Fruit fly (Drosophila melanogaster) whole organism, embryonic: ENCODE measurements around the gene CkIIalpha-i3.

ENCODE experiments used
- Abd-B ChIP-seq: fragments of 200-800 bp; sonication (Bioruptor generic); optimal IDR thresholded peaks from 2 replicates; lab custom pipeline; 2018; ENCODE audit warnings: missing biosample characterization, mild to moderate bottlenecking, missing genetic modification characterization, moderate library complexity
- Bgb ChIP-seq: fragments of 200-800 bp; sonication (Bioruptor generic); IDR thresholded peaks from 2 replicates; pipeline ENCODE4 v1.3.6; 2022; ENCODE audit warnings: missing biosample characterization, missing genetic modification characterization; ENCODE audit not compliant: partially characterized antibody
- CG10209 ChIP-seq: fragments of 200-800 bp; sonication (Bioruptor generic); optimal IDR thresholded peaks from 3 replicates; lab custom pipeline; 2017; ENCODE audit warnings: missing biosample characterization, mild to moderate bottlenecking, missing genetic modification characterization, missing genetic modification reagents
- CG10366 ChIP-seq: fragments of 200-800 bp; sonication (Bioruptor generic); IDR thresholded peaks from 2 replicates; pipeline ENCODE4 v1.3.6; 2022; ENCODE audit warnings: missing biosample characterization, missing genetic modification characterization
- CG12104 ChIP-seq: fragments of 200-800 bp; sonication (Bioruptor generic); optimal IDR thresholded peaks from 3 replicates; lab custom pipeline; 2016; ENCODE audit warnings: missing biosample characterization, missing genetic modification characterization
- CG14965 ChIP-seq: fragments of 200-800 bp; sonication (Bioruptor generic); optimal IDR thresholded peaks from 2 replicates; lab custom pipeline; 2016; ENCODE audit warnings: missing biosample characterization, missing genetic modification characterization, borderline replicate concordance
- CG17328 ChIP-seq: fragments of 200-800 bp; sonication (Bioruptor generic); IDR thresholded peaks from 2 replicates; pipeline ENCODE4 v1.3.6; 2022; ENCODE audit warnings: missing biosample characterization, missing genetic modification characterization
- CG2202 ChIP-seq: fragments of 200-800 bp; sonication (Bioruptor generic); optimal IDR thresholded peaks from 2 replicates; lab custom pipeline; 2018; ENCODE audit warnings: missing biosample characterization, mild to moderate bottlenecking, missing genetic modification characterization
- CG3281 ChIP-seq: fragments of 200-800 bp; sonication (Bioruptor generic); optimal IDR thresholded peaks from 3 replicates; lab custom pipeline; 2017; ENCODE audit warnings: missing biosample characterization, mild to moderate bottlenecking, missing genetic modification characterization
- CG4328 ChIP-seq: fragments of 200-800 bp; sonication (Bioruptor generic); optimal IDR thresholded peaks from 3 replicates; lab custom pipeline; 2017; ENCODE audit warnings: missing biosample characterization, missing genetic modification reagents, missing genetic modification characterization
- CG4424 ChIP-seq: fragments of 200-800 bp; sonication (Bioruptor generic); optimal IDR thresholded peaks from 3 replicates; lab custom pipeline; 2016; ENCODE audit warnings: missing biosample characterization, missing genetic modification characterization
- CG4707 ChIP-seq: fragments of 200-800 bp; sonication (Bioruptor generic); optimal IDR thresholded peaks from 2 replicates; lab custom pipeline; 2018; ENCODE audit warnings: missing biosample characterization, mild to moderate bottlenecking, missing genetic modification characterization, moderate library complexity
- CG6254 ChIP-seq: fragments of 200-800 bp; sonication (Bioruptor generic); optimal IDR thresholded peaks from 3 replicates; lab custom pipeline; 2017; ENCODE audit warnings: mild to moderate bottlenecking, missing biosample characterization, missing genetic modification reagents, missing genetic modification characterization
- CG7963 ChIP-seq: fragments of 200-800 bp; sonication (Bioruptor generic); IDR thresholded peaks from 3 replicates; pipeline ENCODE4 v1.3.6; 2022; ENCODE audit warnings: missing biosample characterization, missing genetic modification characterization; ENCODE audit not compliant: partially characterized antibody
- CG9932 ChIP-seq: fragments of 200-800 bp; sonication (Bioruptor generic); IDR thresholded peaks from 2 replicates; pipeline ENCODE4 v1.3.6; 2022; ENCODE audit warnings: missing biosample characterization, missing genetic modification characterization
- D19B ChIP-seq: fragments of 200-800 bp; sonication (Bioruptor generic); optimal IDR thresholded peaks from 2 replicates; lab custom pipeline; 2017; ENCODE audit warnings: missing biosample characterization, mild to moderate bottlenecking, missing genetic modification characterization
- Drgx ChIP-seq: fragments of 200-800 bp; sonication (Bioruptor generic); IDR thresholded peaks from 2 replicates; pipeline ENCODE4 v1.3.6; 2022; ENCODE audit warnings: missing biosample characterization, missing genetic modification characterization
- HLHmδ ChIP-seq: fragments of 200-800 bp; sonication (Bioruptor generic); optimal IDR thresholded peaks from 2 replicates; lab custom pipeline; 2018; ENCODE audit warnings: missing biosample characterization, mild to moderate bottlenecking, missing genetic modification characterization, moderate library complexity
- MBD-R2 ChIP-seq: fragments of 200-800 bp; sonication (Bioruptor generic); IDR thresholded peaks from 2 replicates; pipeline ENCODE4 v1.3.6; 2022; ENCODE audit warnings: missing biosample characterization, missing genetic modification characterization
- MESR4 ChIP-seq: fragments of 200-800 bp; sonication (Bioruptor generic); optimal IDR thresholded peaks from 2 replicates; lab custom pipeline; 2018; ENCODE audit warnings: missing biosample characterization, mild to moderate bottlenecking, missing genetic modification characterization, moderate library complexity
- Meics ChIP-seq: fragments of 200-800 bp; sonication (Bioruptor generic); optimal IDR thresholded peaks from 2 replicates; lab custom pipeline; 2017; ENCODE audit warnings: missing biosample characterization, mild to moderate bottlenecking, missing genetic modification characterization
- Mes4 ChIP-seq: fragments of 200-800 bp; sonication (Bioruptor generic); optimal IDR thresholded peaks from 2 replicates; lab custom pipeline; 2016; ENCODE audit warnings: missing biosample characterization, missing genetic modification characterization
- Myb ChIP-seq: fragments of 200-800 bp; sonication (Bioruptor generic); optimal IDR thresholded peaks from 2 replicates; lab custom pipeline; 2016; ENCODE audit warnings: missing biosample characterization, missing genetic modification characterization
- Sin3A ChIP-seq: fragments of >200 bp; optimal IDR thresholded peaks from 2 replicates; lab custom pipeline; 2018
- YL-1 ChIP-seq: fragments of 200-800 bp; sonication (Bioruptor generic); optimal IDR thresholded peaks from 3 replicates; lab custom pipeline; 2017; ENCODE audit warnings: missing biosample characterization, mild to moderate bottlenecking, missing genetic modification characterization
- bcd ChIP-seq: fragments of 200-800 bp; sonication (Bioruptor generic); optimal IDR thresholded peaks from 2 replicates; lab custom pipeline; 2017; ENCODE audit warnings: missing biosample characterization, mild to moderate bottlenecking, missing genetic modification characterization
- crc ChIP-seq: fragments of 200-800 bp; sonication (Bioruptor generic); optimal IDR thresholded peaks from 2 replicates; lab custom pipeline; 2016; ENCODE audit warnings: missing biosample characterization, missing genetic modification characterization
- crol ChIP-seq: fragments of 200-800 bp; sonication (Bioruptor generic); IDR thresholded peaks from 2 replicates; pipeline ENCODE4 v1.3.6; 2022; ENCODE audit warnings: missing biosample characterization, missing genetic modification characterization
- gsb-n ChIP-seq: fragments of 200-800 bp; sonication (Bioruptor generic); optimal IDR thresholded peaks from 3 replicates; lab custom pipeline; 2018; ENCODE audit warnings: missing biosample characterization, mild to moderate bottlenecking, missing genetic modification characterization
- jigr1 ChIP-seq: fragments of 200-800 bp; sonication (Bioruptor generic); IDR thresholded peaks from 3 replicates; pipeline ENCODE4 v1.3.6; 2022; ENCODE audit warnings: missing biosample characterization, missing genetic modification characterization
- ken ChIP-seq: fragments of 200-800 bp; sonication (Bioruptor generic); IDR thresholded peaks from 3 replicates; pipeline ENCODE4 v1.3.6; 2022; ENCODE audit warnings: missing biosample characterization, missing genetic modification characterization
- odd ChIP-seq: fragments of 200-800 bp; sonication (Bioruptor generic); optimal IDR thresholded peaks from 2 replicates; lab custom pipeline; 2017; ENCODE audit warnings: missing biosample characterization, mild to moderate bottlenecking, missing genetic modification characterization
- onecut ChIP-seq: fragments of 200-800 bp; sonication (Bioruptor generic); IDR thresholded peaks from 2 replicates; pipeline ENCODE4 v1.3.6; 2022; ENCODE audit warnings: missing biosample characterization, missing genetic modification characterization
- phol ChIP-seq: fragments of 200-800 bp; sonication (Bioruptor generic); optimal IDR thresholded peaks from 3 replicates; lab custom pipeline; 2018; ENCODE audit warnings: missing biosample characterization, mild to moderate bottlenecking, missing genetic modification characterization, moderate library complexity
- ranshi ChIP-seq: fragments of 200-800 bp; sonication (Bioruptor generic); IDR thresholded peaks from 2 replicates; pipeline ENCODE4 v1.3.6; 2022; ENCODE audit warnings: missing biosample characterization, missing genetic modification characterization
- ro ChIP-seq: fragments of 200-800 bp; sonication (Bioruptor generic); IDR thresholded peaks from 2 replicates; pipeline ENCODE4 v1.3.6; 2022; ENCODE audit warnings: missing biosample characterization, missing genetic modification characterization
- run ChIP-seq: fragments of 200-800 bp; sonication (Bioruptor generic); optimal IDR thresholded peaks from 3 replicates; lab custom pipeline; 2018; ENCODE audit warnings: missing biosample characterization, mild to moderate bottlenecking, missing genetic modification characterization
- so ChIP-seq: fragments of 200-800 bp; sonication (Bioruptor generic); IDR thresholded peaks from 3 replicates; pipeline ENCODE4 v1.3.6; 2022; ENCODE audit warnings: missing biosample characterization, missing genetic modification characterization
- ttk ChIP-seq: fragments of 200-800 bp; sonication (Bioruptor generic); IDR thresholded peaks from 2 replicates; pipeline ENCODE4 v2.1.2; 2022; ENCODE audit warnings: missing biosample characterization, missing genetic modification characterization
- unpg ChIP-seq: fragments of 200-800 bp; sonication (Bioruptor generic); optimal IDR thresholded peaks from 3 replicates; lab custom pipeline; 2018; ENCODE audit warnings: missing biosample characterization, mild to moderate bottlenecking, missing genetic modification characterization, moderate library complexity

The CkIIalpha-i3 gene

dm6 chr3L:739357-740130, 29.1 kb upstream of the CkIIalpha-i3 start (continued):
- TF ChIP-seq onecut (GFP tag; lab: Robert Waterston, UW) (no peak), CG4707 (peak; percentile 80), ken (GFP tag; lab: Robert Waterston, UW) (no peak), ttk (GFP tag; lab: Robert Waterston, UW) (0 out of 2 replicates have a peak, but pooled peaks have one; percentile 8), jigr1 (GFP tag; lab: Robert Waterston, UW) (no peak), bcd (no peak), HLHmδ (GFP tag; lab: Kevin White, UChicago) (no peak), CG12104 (GFP tag; lab: Kevin White, UChicago) (no peak), Myb (GFP tag; lab: Kevin White, UChicago) (no peak), ranshi (GFP tag; lab: Robert Waterston, UW) (0 out of 2 replicates have a peak, but pooled peaks have one; percentile 15), CG10366 (no peak), Mes4 (GFP tag; lab: Kevin White, UChicago) (no peak), run (no peak), CG7963 (GFP tag; lab: Robert Waterston, UW) (0 out of 3 replicates have a peak, but pooled peaks have one; percentile 39), CG2202 (tag; lab: Kevin White, UChicago) (no peak), crc (GFP tag; lab: Kevin White, UChicago) (no peak), MBD-R2 (GFP tag; lab: Robert Waterston, UW) (no peak), unpg (GFP tag; lab: Kevin White, UChicago) (no peak), crol (GFP tag; lab: Robert Waterston, UW) (no peak), CG17328 (GFP tag; lab: Robert Waterston, UW) (no peak), CG4328 (GFP tag; lab: Kevin White, UChicago) (no peak), phol (no peak), odd (no peak), Sin3A (no peak), CG10209 (GFP tag; lab: Kevin White, UChicago) (no peak), Bgb (GFP tag; lab: Robert Waterston, UW) (no peak), MESR4 (GFP tag; lab: Kevin White, UChicago) (no peak), Abd-B (GFP tag; lab: Kevin White, UChicago) (no peak), CG4424 (GFP tag; lab: Kevin White, UChicago) (no peak), ro (GFP tag; lab: Robert Waterston, UW) (no peak), gsb-n (no peak), CG3281 (GFP tag; lab: Kevin White, UChicago) (no peak), CG9932 (0 out of 2 replicates have a peak, but pooled peaks have one; percentile 17), Meics (no peak), CG14965 (GFP tag; lab: Kevin White, UChicago) (no peak), YL-1 (GFP tag; lab: Kevin White, UChicago) (no peak), CG6254 (peak; percentile 22), so (no peak), D19B (GFP tag; lab: Kevin White, UChicago) (peak; percentile 32), Drgx (GFP tag; lab: Robert Waterston, UW) (peak; percentile 32; the same call in 1 of the 2 replicates)
- TF ChIP-seq, all 482 proteins: peak for 29
